Fruit fly (Drosophila melanogaster) whole organism, pupa: Measurements from ENCODE around the gene Ir68a.

Source experiments
- CG10348 ChIP-seq: fragments of 200-800 bp; sonication (Bioruptor generic); IDR thresholded peaks from 2 replicates; pipeline ENCODE4 v1.3.6; 2022; ENCODE audit warnings: missing biosample characterization, missing genetic modification characterization
- CG13204 ChIP-seq: fragments of 200-800 bp; sonication (Bioruptor generic); optimal IDR thresholded peaks from 2 replicates; lab custom pipeline; 2018; ENCODE audit warnings: missing biosample characterization, mild to moderate bottlenecking, missing genetic modification characterization, moderate library complexity
- CG14655 ChIP-seq: fragments of 200-800 bp; sonication (Bioruptor generic); optimal IDR thresholded peaks from 3 replicates; lab custom pipeline; 2017; ENCODE audit warnings: mild to moderate bottlenecking, missing biosample characterization, missing genetic modification reagents, missing genetic modification characterization
- CG15710 ChIP-seq: fragments of 200-800 bp; sonication (Bioruptor generic); optimal IDR thresholded peaks from 2 replicates; lab custom pipeline; 2018; ENCODE audit warnings: missing biosample characterization, mild to moderate bottlenecking, missing genetic modification characterization, moderate library complexity
- CG34367 ChIP-seq: fragments of 200-800 bp; sonication (Bioruptor generic); optimal IDR thresholded peaks from 2 replicates; lab custom pipeline; 2018; ENCODE audit warnings: missing biosample characterization, mild to moderate bottlenecking, missing genetic modification characterization
- CG4496 ChIP-seq: fragments of 200-800 bp; sonication (Bioruptor generic); IDR thresholded peaks from 3 replicates; pipeline ENCODE4 v1.3.6; 2022; ENCODE audit warnings: missing biosample characterization, missing genetic modification characterization
- CG8301 ChIP-seq: fragments of 200-800 bp; sonication (Bioruptor generic); optimal IDR thresholded peaks from 2 replicates; lab custom pipeline; 2018; ENCODE audit warnings: missing biosample characterization, mild to moderate bottlenecking, missing genetic modification characterization
- CG9948 ChIP-seq: fragments of 200-800 bp; sonication (Bioruptor generic); optimal IDR thresholded peaks from 2 replicates; lab custom pipeline; 2018; ENCODE audit warnings: missing biosample characterization, mild to moderate bottlenecking, missing genetic modification characterization, moderate library complexity
- D1 ChIP-seq: fragments of 200-800 bp; sonication (Bioruptor generic); optimal IDR thresholded peaks from 2 replicates; lab custom pipeline; 2018; ENCODE audit warnings: missing biosample characterization, mild to moderate bottlenecking, missing genetic modification characterization, moderate library complexity
- EcR ChIP-seq: fragments of 200-800 bp; sonication (Bioruptor generic); optimal IDR thresholded peaks from 3 replicates; lab custom pipeline; 2019; ENCODE audit warnings: missing biosample characterization, missing genetic modification characterization, mild to moderate bottlenecking, moderate library complexity, missing genetic modification reagents
- Pif1A ChIP-seq: fragments of 200-800 bp; sonication (Bioruptor generic); optimal IDR thresholded peaks from 3 replicates; lab custom pipeline; 2016; ENCODE audit warnings: missing biosample characterization, missing genetic modification characterization
- fd96Ca ChIP-seq: fragments of 200-800 bp; sonication (Bioruptor generic); IDR thresholded peaks from 3 replicates; pipeline ENCODE4 v1.3.6; 2022; ENCODE audit warnings: missing biosample characterization, missing genetic modification characterization
- gl ChIP-seq: fragments of 200-800 bp; sonication (Bioruptor generic); optimal IDR thresholded peaks from 2 replicates; lab custom pipeline; 2018; ENCODE audit warnings: missing biosample characterization, mild to moderate bottlenecking, missing genetic modification characterization

DNA sequence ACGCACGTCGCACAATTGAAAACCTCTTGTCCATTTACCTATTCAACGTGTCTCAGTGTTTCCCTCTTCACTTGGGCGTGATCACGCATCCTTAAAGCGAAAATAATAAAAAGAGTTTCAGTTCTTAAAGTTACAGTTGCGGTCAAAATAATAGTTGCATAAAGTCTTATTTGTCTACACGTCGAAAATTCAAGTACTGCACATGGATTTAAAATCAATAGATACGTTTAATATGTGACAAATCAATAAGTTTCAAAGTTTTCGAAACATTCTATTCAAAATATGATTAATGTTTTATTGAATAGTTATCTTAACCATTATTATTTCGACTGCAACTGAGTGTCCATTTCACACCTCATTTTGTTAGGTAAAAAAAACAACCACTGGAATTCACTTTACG lies 19.8 kb downstream of the Ir68a start:
- no peak for TF ChIP-seq gl
- no peak for TF ChIP-seq Pif1A (GFP tag; lab: Kevin White, UChicago)
- TF ChIP-seq fd96Ca (GFP tag; lab: Robert Waterston, UW) = no peak
- no peak for TF ChIP-seq CG8301
- TF ChIP-seq CG34367 (tag; lab: Kevin White, UChicago) = no peak
- no peak for TF ChIP-seq CG4496 (GFP tag; lab: Robert Waterston, UW)
- no peak for TF ChIP-seq CG10348 (GFP tag; lab: Robert Waterston, UW)
- no peak for TF ChIP-seq D1
- TF ChIP-seq CG13204 (GFP tag; lab: Kevin White, UChicago) = no peak
- no peak for TF ChIP-seq EcR (GFP tag; lab: Kevin White, UChicago)
- TF ChIP-seq CG14655 (GFP tag; lab: Kevin White, UChicago) = no peak
- no peak for TF ChIP-seq CG15710 (tag; lab: Kevin White, UChicago)
- TF ChIP-seq CG9948 (tag; lab: Kevin White, UChicago) = no peak
